Worm (Caenorhabditis elegans) whole organism, L3 larva: ENCODE data around the gene dod-19.

Experiments
- ama-1 ChIP-seq: fragments of 150-350 bp; optimal IDR thresholded peaks from 2 replicates; lab custom pipeline; 2018
- elt-2 ChIP-seq: sonication (generic microtip); optimal IDR thresholded peaks from 2 replicates; lab custom pipeline; 2016; ENCODE audit warnings: missing genetic modification reagents, mild to moderate bottlenecking, missing genetic modification characterization, missing compliant biosample characterization
- jun-1 ChIP-seq: fragments of 150-350 bp; optimal IDR thresholded peaks from 2 replicates; lab custom pipeline; 2014; ENCODE audit warnings: missing biosample characterization, missing genetic modification reagents, missing genetic modification characterization
- mdl-1 ChIP-seq: fragments of 150-350 bp; optimal IDR thresholded peaks from 2 replicates; lab custom pipeline; 2014; ENCODE audit warnings: missing biosample characterization, missing genetic modification characterization
- nhr-12 ChIP-seq: fragments of 150-350 bp; optimal IDR thresholded peaks from 2 replicates; lab custom pipeline; 2014; ENCODE audit warnings: missing biosample characterization, missing genetic modification characterization
- nhr-77 ChIP-seq: fragments of 150-350 bp; optimal IDR thresholded peaks from 2 replicates; lab custom pipeline; 2014; ENCODE audit warnings: missing biosample characterization, missing genetic modification characterization
- ztf-11 ChIP-seq: fragments of 150-350 bp; optimal IDR thresholded peaks from 2 replicates; lab custom pipeline; 2014; ENCODE audit warnings: missing biosample characterization, missing genetic modification characterization

- TF ChIP-seq mdl-1 (tag; lab: Kevin White, UChicago) (no peak), nhr-12 (tag; lab: Kevin White, UChicago) (no peak), ama-1 (lab: Kevin White, UChicago) (no peak), jun-1 (no peak), nhr-77 (tag; lab: Kevin White, UChicago) (no peak), ztf-11 (tag; lab: Kevin White, UChicago) (no peak), elt-2 (tag; lab: Kevin White, UChicago) (no peak)
Measured at ce11 chrV:373192-373591, 41.4 kb downstream of the dod-19 start.
